Fruit fly (Drosophila melanogaster) whole organism: Measurements from ENCODE around the gene Eig71Ed.

Experiments used
- CG8478 ChIP-seq: fragments of >200 bp; optimal IDR thresholded peaks from 2 replicates; lab custom pipeline; 2018; ENCODE audit warnings: inconsistent platforms
- Dll ChIP-seq: fragments of >200 bp; optimal IDR thresholded peaks from 2 replicates; lab custom pipeline; 2017
- EcR ChIP-seq, 2 experiments: fragments of >200 bp; optimal IDR thresholded peaks; 2 replicates each; lab custom pipeline; 2017; ENCODE audit warnings: missing biosample characterization in 2 of 2, missing genetic modification characterization in 2 of 2, missing genetic modification reagents in 2 of 2
- pan ChIP-seq: fragments of >200 bp; optimal IDR thresholded peaks from 2 replicates; lab custom pipeline; 2017
- psq ChIP-seq: fragments of >200 bp; optimal IDR thresholded peaks from 2 replicates; lab custom pipeline; 2017
- usp ChIP-seq: fragments of >200 bp; optimal IDR thresholded peaks from 2 replicates; lab custom pipeline; 2017; ENCODE audit warnings: missing biosample characterization, missing genetic modification characterization, mixed read lengths

- no peak for TF ChIP-seq CG8478 (lab: Kevin White, UChicago)
- TF ChIP-seq pan (lab: Kevin White, UChicago): no peak
- TF ChIP-seq usp (GFP tag; lab: Kevin White, UChicago): no peak
- no peak for TF ChIP-seq Dll (lab: Kevin White, UChicago)
- TF ChIP-seq psq: no peak
- no peak for TF ChIP-seq EcR (GFP tag; optimal IDR thresholded peaks at IDR 0.05; lab: Kevin White, UChicago)
Observed at dm6 chr3L:15624944-15625610, 27.3 kb upstream of the Eig71Ed start.
